Worm (Caenorhabditis elegans) whole organism, mixed stage, embryonic: ENCODE results near the gene C25D7.10.
A peak's percentile ranks its signal among the peaks of the same experiment; 100 is the strongest.
"Not testable (repeated sequence)": the region's sequence is repeated elsewhere in the genome, so short reads cannot be mapped to it uniquely, and the experiment has no call there.

ENCODE experiments used
- M03D4.4 ChIP-seq: sonication (generic microtip); optimal IDR thresholded peaks from 2 replicates; lab custom pipeline; 2017; ENCODE audit warnings: mild to moderate bottlenecking, missing genetic modification characterization, missing compliant biosample characterization
- blmp-1 ChIP-seq: fragments of 150-350 bp; optimal IDR thresholded peaks from 2 replicates; lab custom pipeline; 2014; ENCODE audit warnings: missing biosample characterization, missing genetic modification characterization
- ceh-39 ChIP-seq: fragments of 150-350 bp; optimal IDR thresholded peaks from 2 replicates; lab custom pipeline; 2014; ENCODE audit warnings: missing biosample characterization, missing genetic modification characterization
- ceh-43 ChIP-seq: fragments of 200-800 bp; sonication (Bioruptor generic); optimal IDR thresholded peaks from 2 replicates; lab custom pipeline; 2018; ENCODE audit warnings: mild to moderate bottlenecking, missing genetic modification characterization, moderate library complexity, missing compliant biosample characterization
- ceh-83 ChIP-seq: fragments of 200-800 bp; sonication (Bioruptor generic); optimal IDR thresholded peaks from 2 replicates; lab custom pipeline; 2018; ENCODE audit warnings: mild to moderate bottlenecking, missing genetic modification characterization, missing compliant biosample characterization
- ces-1 ChIP-seq: fragments of 150-350 bp; optimal IDR thresholded peaks from 2 replicates; lab custom pipeline; 2014; ENCODE audit warnings: missing biosample characterization, missing genetic modification reagents, missing genetic modification characterization
- cnd-1 ChIP-seq: fragments of 200-800 bp; sonication (Bioruptor generic); optimal IDR thresholded peaks from 2 replicates; lab custom pipeline; 2018; ENCODE audit warnings: mild to moderate bottlenecking, missing genetic modification characterization, missing compliant biosample characterization
- drap-1 ChIP-seq: fragments of 200-800 bp; sonication (Bioruptor generic); optimal IDR thresholded peaks from 3 replicates; lab custom pipeline; 2018; ENCODE audit warnings: mild to moderate bottlenecking, missing genetic modification characterization, missing compliant biosample characterization
- elt-3 ChIP-seq: fragments of 150-350 bp; optimal IDR thresholded peaks from 2 replicates; lab custom pipeline; 2014; ENCODE audit warnings: missing biosample characterization, missing genetic modification characterization
- flh-1 ChIP-seq: fragments of 200-800 bp; sonication (Bioruptor generic); optimal IDR thresholded peaks from 2 replicates; lab custom pipeline; 2018; ENCODE audit warnings: mild to moderate bottlenecking, missing genetic modification characterization, moderate library complexity, missing compliant biosample characterization
- hlh-1 ChIP-seq: fragments of 150-350 bp; optimal IDR thresholded peaks from 2 replicates; lab custom pipeline; 2014; ENCODE audit warnings: missing biosample characterization, missing genetic modification reagents, missing genetic modification characterization
- lin-13 ChIP-seq: fragments of 150-350 bp; optimal IDR thresholded peaks from 2 replicates; lab custom pipeline; 2014; ENCODE audit warnings: missing biosample characterization, missing genetic modification characterization
- lin-32 ChIP-seq: fragments of 200-800 bp; sonication (Bioruptor generic); optimal IDR thresholded peaks from 2 replicates; lab custom pipeline; 2018; ENCODE audit warnings: mild to moderate bottlenecking, missing genetic modification characterization, missing compliant biosample characterization
- lsy-2 ChIP-seq: fragments of 150-350 bp; optimal IDR thresholded peaks from 2 replicates; lab custom pipeline; 2014; ENCODE audit warnings: missing biosample characterization, missing genetic modification characterization
- mab-5 ChIP-seq: fragments of 150-350 bp; optimal IDR thresholded peaks from 2 replicates; lab custom pipeline; 2014; ENCODE audit warnings: missing biosample characterization, missing genetic modification characterization
- mep-1 ChIP-seq: fragments of 150-350 bp; optimal IDR thresholded peaks from 2 replicates; lab custom pipeline; 2017; ENCODE audit warnings: missing biosample characterization, missing genetic modification reagents, missing genetic modification characterization, inconsistent platforms
- nhr-12 ChIP-seq: fragments of 150-350 bp; optimal IDR thresholded peaks from 2 replicates; lab custom pipeline; 2014; ENCODE audit warnings: missing biosample characterization, missing genetic modification characterization
- nhr-2 ChIP-seq: fragments of 150-350 bp; optimal IDR thresholded peaks from 2 replicates; lab custom pipeline; 2014; ENCODE audit warnings: missing biosample characterization, missing genetic modification characterization
- nhr-237 ChIP-seq: fragments of 150-350 bp; optimal IDR thresholded peaks from 2 replicates; lab custom pipeline; 2014; ENCODE audit warnings: missing biosample characterization, missing genetic modification characterization
- nhr-28 ChIP-seq: fragments of 150-350 bp; optimal IDR thresholded peaks from 2 replicates; lab custom pipeline; 2014; ENCODE audit warnings: missing biosample characterization, missing genetic modification characterization
- nhr-76 ChIP-seq: sonication (generic microtip); optimal IDR thresholded peaks from 2 replicates; lab custom pipeline; 2017; ENCODE audit warnings: missing biosample characterization, missing genetic modification characterization
- pha-4 ChIP-seq: fragments of 150-350 bp; optimal IDR thresholded peaks from 2 replicates; lab custom pipeline; 2018; ENCODE audit warnings: missing biosample characterization, missing genetic modification reagents, missing genetic modification characterization
- sem-2 ChIP-seq: fragments of 200-800 bp; sonication (Bioruptor generic); optimal IDR thresholded peaks from 2 replicates; lab custom pipeline; 2018; ENCODE audit warnings: mild to moderate bottlenecking, missing genetic modification characterization, missing compliant biosample characterization
- snpc-4 ChIP-seq: fragments of 150-350 bp; optimal IDR thresholded peaks from 2 replicates; lab custom pipeline; 2014; ENCODE audit warnings: missing biosample characterization, missing genetic modification characterization
- sptf-1 ChIP-seq: sonication (generic microtip); optimal IDR thresholded peaks from 2 replicates; lab custom pipeline; 2017; ENCODE audit warnings: mild to moderate bottlenecking, missing genetic modification characterization, moderate library complexity, missing compliant biosample characterization
- unc-120 ChIP-seq: sonication (generic microtip); optimal IDR thresholded peaks from 2 replicates; lab custom pipeline; 2017; ENCODE audit warnings: missing genetic modification characterization, missing compliant biosample characterization; ENCODE audit not compliant: poor library complexity, severe bottlenecking
- unc-62 ChIP-seq: fragments of 150-350 bp; optimal IDR thresholded peaks from 2 replicates; lab custom pipeline; 2014; ENCODE audit warnings: missing biosample characterization, missing genetic modification reagents, missing genetic modification characterization
- zip-8 ChIP-seq: fragments of 150-350 bp; optimal IDR thresholded peaks from 2 replicates; lab custom pipeline; 2014; ENCODE audit warnings: missing biosample characterization, missing genetic modification characterization
- ztf-11 ChIP-seq: fragments of 150-350 bp; optimal IDR thresholded peaks from 2 replicates; lab custom pipeline; 2014; ENCODE audit warnings: missing biosample characterization, missing genetic modification characterization

Gene C25D7.10

ce11 chrV:15031373-15031772, 35.9 kb upstream of the C25D7.10 start, which contains the start of gene cng-1:
cng-1 (minus strand) TSS chrV:15031473.
- not testable (repeated sequence) for TF ChIP-seq nhr-237 (tag; lab: Kevin White, UChicago); M03D4.4 (tag; lab: Kevin White, UChicago); ceh-83 (GFP tag; lab: Kevin White, UChicago)

- not testable (repeated sequence) for TF ChIP-seq blmp-1; nhr-2 (tag; lab: Kevin White, UChicago); flh-1 (GFP tag; lab: Kevin White, UChicago)
Observed at ce11 chrV:15036769-15037168, 30.5 kb upstream of the C25D7.10 start, which contains the start of gene melo-3. melo-3 (minus strand) TSS chrV:15036869.

- TF ChIP-seq nhr-237 (tag; lab: Kevin White, UChicago) (no peak), unc-120 (no peak), ceh-83 (GFP tag; lab: Kevin White, UChicago) (no peak), unc-62 (GFP tag; lab: Kevin White, UChicago) (no peak), nhr-76 (no peak), cnd-1 (no peak), mab-5 (tag; lab: Kevin White, UChicago) (no peak), snpc-4 (no peak), lin-32 (GFP tag; lab: Kevin White, UChicago) (no peak), lin-13 (tag; lab: Kevin White, UChicago) (no peak), mep-1 (tag; lab: Kevin White, UChicago) (no peak), ces-1 (GFP tag; lab: Kevin White, UChicago) (no peak), pha-4 (tag; lab: Kevin White, UChicago) (no peak), drap-1 (no peak)
Observed at ce11 chrV:15048107-15048506, 19.2 kb upstream of the C25D7.10 start, which contains the start of gene sdc-3. sdc-3 (minus strand) TSS chrV:15048207.

ce11 chrV:15051720-15052119, 15.5 kb upstream of the C25D7.10 start:
- TF ChIP-seq ztf-11 (tag; lab: Kevin White, UChicago), result no peak
- no peak for TF ChIP-seq pha-4 (tag; lab: Kevin White, UChicago)
- no peak for TF ChIP-seq ceh-39 (tag; lab: Kevin White, UChicago)
- no peak for TF ChIP-seq unc-120
- no peak for TF ChIP-seq ceh-83 (GFP tag; lab: Kevin White, UChicago)
- TF ChIP-seq lsy-2 (tag; lab: Kevin White, UChicago), result no peak
- no peak for TF ChIP-seq nhr-12 (tag; lab: Kevin White, UChicago)
- no peak for TF ChIP-seq M03D4.4 (tag; lab: Kevin White, UChicago)

ce11 chrV:15052368-15052767, 14.9 kb upstream of the C25D7.10 start, which contains the start of the genes fbxa-82 and C25D7.5:
fbxa-82 (minus strand) TSS chrV:15052530.
C25D7.5 (plus strand) TSS chrV:15052650.
- TF ChIP-seq nhr-76 (no peak), lin-13 (tag; lab: Kevin White, UChicago) (no peak), sptf-1 (tag; lab: Kevin White, UChicago) (no peak), hlh-1 (tag; lab: Kevin White, UChicago) (no peak), pha-4 (tag; lab: Kevin White, UChicago) (no peak), elt-3 (no peak), blmp-1 (no peak), zip-8 (tag; lab: Kevin White, UChicago) (no peak), sem-2 (GFP tag; lab: Kevin White, UChicago) (no peak), unc-120 (no peak), mep-1 (tag; lab: Kevin White, UChicago) (no peak), mab-5 (tag; lab: Kevin White, UChicago) (no peak), flh-1 (GFP tag; lab: Kevin White, UChicago) (no peak), ceh-43 (GFP tag; lab: Kevin White, UChicago) (no peak), lsy-2 (tag; lab: Kevin White, UChicago) (no peak), nhr-2 (tag; lab: Kevin White, UChicago) (no peak), ceh-83 (GFP tag; lab: Kevin White, UChicago) (no peak), M03D4.4 (tag; lab: Kevin White, UChicago) (no peak), nhr-237 (tag; lab: Kevin White, UChicago) (no peak)

ce11 chrV:15054733-15055132, 12.5 kb upstream of the C25D7.10 start:
- TF ChIP-seq zip-8 (tag; lab: Kevin White, UChicago) (peak; percentile 61), nhr-28 (no peak)
